Worm (Caenorhabditis elegans) whole organism, L3 larva: ENCODE results near the gene fbxb-40.

Source experiments
- R02D3.7 ChIP-seq: fragments of 150-350 bp; optimal IDR thresholded peaks from 2 replicates; lab custom pipeline; 2014; ENCODE audit warnings: missing biosample characterization, missing genetic modification characterization
- ZK546.5 ChIP-seq: sonication (generic microtip); optimal IDR thresholded peaks from 2 replicates; lab custom pipeline; 2017; ENCODE audit warnings: missing biosample characterization, missing genetic modification characterization
- aly-2 ChIP-seq: fragments of 150-350 bp; optimal IDR thresholded peaks from 2 replicates; lab custom pipeline; 2014; ENCODE audit warnings: missing biosample characterization, missing genetic modification characterization
- ama-1 ChIP-seq: fragments of 150-350 bp; optimal IDR thresholded peaks from 2 replicates; lab custom pipeline; 2018
- ceh-28 ChIP-seq: fragments of 150-350 bp; optimal IDR thresholded peaks from 2 replicates; lab custom pipeline; 2014; ENCODE audit warnings: missing biosample characterization, missing genetic modification reagents, missing genetic modification characterization
- ceh-82 ChIP-seq: fragments of 150-350 bp; optimal IDR thresholded peaks from 2 replicates; lab custom pipeline; 2014; ENCODE audit warnings: missing biosample characterization, missing genetic modification characterization
- ceh-9 ChIP-seq: sonication (generic microtip); optimal IDR thresholded peaks from 2 replicates; lab custom pipeline; 2018; ENCODE audit warnings: missing biosample characterization, missing genetic modification characterization
- daf-12 ChIP-seq: fragments of 150-350 bp; optimal IDR thresholded peaks from 2 replicates; lab custom pipeline; 2014; ENCODE audit warnings: missing biosample characterization, missing genetic modification reagents, missing genetic modification characterization
- elt-1 ChIP-seq: fragments of 150-350 bp; optimal IDR thresholded peaks from 2 replicates; lab custom pipeline; 2014; ENCODE audit warnings: missing biosample characterization, missing genetic modification characterization
- elt-2 ChIP-seq: sonication (generic microtip); optimal IDR thresholded peaks from 2 replicates; lab custom pipeline; 2016; ENCODE audit warnings: missing genetic modification reagents, mild to moderate bottlenecking, missing genetic modification characterization, missing compliant biosample characterization
- elt-3 ChIP-seq, 3 experiments: fragments of 150-350 bp in 1 of 3; sonication (generic microtip) in 2 of 3; optimal IDR thresholded peaks; 2 replicates in 2 of 3; 4 replicates in 1 of 3; lab custom pipeline; 2014 to 2017; ENCODE audit warnings: missing biosample characterization in 3 of 3, missing genetic modification characterization in 3 of 3
- eor-1 ChIP-seq, 2 experiments: fragments of 150-350 bp; optimal IDR thresholded peaks; 2 replicates each; lab custom pipeline; 2014 to 2018; ENCODE audit warnings: missing biosample characterization in 2 of 2, missing genetic modification characterization in 2 of 2
- fkh-10 ChIP-seq: sonication (generic microtip); optimal IDR thresholded peaks from 2 replicates; lab custom pipeline; 2017; ENCODE audit warnings: missing biosample characterization, missing genetic modification reagents, missing genetic modification characterization
- fkh-2 ChIP-seq: fragments of 150-350 bp; optimal IDR thresholded peaks from 2 replicates; lab custom pipeline; 2014; ENCODE audit warnings: missing biosample characterization, missing genetic modification reagents, missing genetic modification characterization
- fos-1 ChIP-seq: fragments of 150-350 bp; optimal IDR thresholded peaks from 2 replicates; lab custom pipeline; 2014; ENCODE audit warnings: missing biosample characterization, missing genetic modification characterization
- lin-15B ChIP-seq: fragments of 150-350 bp; optimal IDR thresholded peaks from 2 replicates; lab custom pipeline; 2014; ENCODE audit warnings: missing biosample characterization, missing genetic modification characterization
- lin-39 ChIP-seq: fragments of 150-350 bp; optimal IDR thresholded peaks from 2 replicates; lab custom pipeline; 2018; ENCODE audit warnings: missing biosample characterization, missing genetic modification reagents, missing genetic modification characterization
- mdl-1 ChIP-seq: fragments of 150-350 bp; optimal IDR thresholded peaks from 2 replicates; lab custom pipeline; 2014; ENCODE audit warnings: missing biosample characterization, missing genetic modification characterization
- mml-1 ChIP-seq: fragments of 150-350 bp; sonication (generic microtip); optimal IDR thresholded peaks from 3 replicates; lab custom pipeline; 2014; ENCODE audit warnings: missing biosample characterization, missing genetic modification characterization
- nhr-11 ChIP-seq: fragments of 150-350 bp; optimal IDR thresholded peaks from 2 replicates; lab custom pipeline; 2014; ENCODE audit warnings: missing biosample characterization, missing genetic modification characterization
- nhr-12 ChIP-seq: fragments of 150-350 bp; optimal IDR thresholded peaks from 2 replicates; lab custom pipeline; 2014; ENCODE audit warnings: missing biosample characterization, missing genetic modification characterization
- nhr-23 ChIP-seq: fragments of 150-350 bp; optimal IDR thresholded peaks from 2 replicates; lab custom pipeline; 2014; ENCODE audit warnings: missing biosample characterization, missing genetic modification reagents, missing genetic modification characterization
- nhr-237 ChIP-seq: fragments of 150-350 bp; optimal IDR thresholded peaks from 2 replicates; lab custom pipeline; 2014; ENCODE audit warnings: missing biosample characterization, missing genetic modification characterization
- nhr-25 ChIP-seq: sonication (generic microtip); optimal IDR thresholded peaks from 2 replicates; lab custom pipeline; 2017; ENCODE audit warnings: missing biosample characterization, missing genetic modification characterization
- nhr-28 ChIP-seq: fragments of 150-350 bp; optimal IDR thresholded peaks from 2 replicates; lab custom pipeline; 2014; ENCODE audit warnings: missing biosample characterization, missing genetic modification characterization
- nhr-43 ChIP-seq: sonication (generic microtip); optimal IDR thresholded peaks from 2 replicates; lab custom pipeline; 2016; ENCODE audit warnings: mild to moderate bottlenecking, missing genetic modification characterization, missing compliant biosample characterization; ENCODE audit not compliant: poor library complexity, severe bottlenecking
- nhr-67 ChIP-seq: fragments of 150-350 bp; optimal IDR thresholded peaks from 2 replicates; lab custom pipeline; 2014; ENCODE audit warnings: missing biosample characterization, missing genetic modification characterization
- nhr-76 ChIP-seq: fragments of 150-350 bp; sonication (generic microtip); optimal IDR thresholded peaks from 5 replicates; lab custom pipeline; 2014; ENCODE audit warnings: missing biosample characterization, missing genetic modification characterization
- nhr-77 ChIP-seq: fragments of 150-350 bp; optimal IDR thresholded peaks from 2 replicates; lab custom pipeline; 2014; ENCODE audit warnings: missing biosample characterization, missing genetic modification characterization
- pqm-1 ChIP-seq: fragments of 150-350 bp; optimal IDR thresholded peaks from 2 replicates; lab custom pipeline; 2017; ENCODE audit warnings: missing biosample characterization, missing genetic modification characterization, inconsistent platforms
- skn-1 ChIP-seq: fragments of 150-350 bp; optimal IDR thresholded peaks from 2 replicates; lab custom pipeline; 2014; ENCODE audit warnings: missing biosample characterization, missing genetic modification characterization
- snpc-4 ChIP-seq: fragments of 150-350 bp; optimal IDR thresholded peaks from 2 replicates; lab custom pipeline; 2014; ENCODE audit warnings: missing biosample characterization, missing genetic modification characterization
- tbx-2 ChIP-seq: sonication (generic microtip); optimal IDR thresholded peaks from 2 replicates; lab custom pipeline; 2016; ENCODE audit warnings: mild to moderate bottlenecking, missing genetic modification characterization, missing compliant biosample characterization
- unc-39 ChIP-seq: sonication (generic microtip); optimal IDR thresholded peaks from 4 replicates; lab custom pipeline; 2017; ENCODE audit warnings: missing biosample characterization, missing genetic modification characterization
- unc-62 ChIP-seq: fragments of 150-350 bp; sonication (generic microtip); optimal IDR thresholded peaks from 4 replicates; lab custom pipeline; 2014; ENCODE audit warnings: missing biosample characterization, missing genetic modification reagents, missing genetic modification characterization
- ztf-11 ChIP-seq: fragments of 150-350 bp; optimal IDR thresholded peaks from 2 replicates; lab custom pipeline; 2014; ENCODE audit warnings: missing biosample characterization, missing genetic modification characterization
- ztf-4 ChIP-seq: fragments of 150-350 bp; optimal IDR thresholded peaks from 2 replicates; lab custom pipeline; 2014; ENCODE audit warnings: missing biosample characterization, missing genetic modification characterization

fbxb-40 gene

ce11 chrII:1072106-1072505 is 22.4 kb upstream of the fbxb-40 start, which contains the start of gene K02E7.4:
K02E7.4 (plus strand) TSS chrII:1072406.
- TF ChIP-seq nhr-23 (tag; lab: Kevin White, UChicago) (no peak), fos-1 (tag; lab: Kevin White, UChicago) (no peak), tbx-2 (tag; lab: Kevin White, UChicago) (no peak), ceh-28 (tag; lab: Kevin White, UChicago) (no peak), daf-12 (tag; lab: Kevin White, UChicago) (no peak), snpc-4 (no peak), elt-1 (tag; lab: Kevin White, UChicago) (no peak), mml-1 (tag; lab: Kevin White, UChicago) (no peak), unc-39 (no peak)
- TF ChIP-seq, all 47 proteins: peak for 0

ce11 chrII:1071432-1071831 is 21.7 kb upstream of the fbxb-40 start:
- TF ChIP-seq nhr-237 (tag; lab: Kevin White, UChicago) (no peak), fkh-10 (GFP tag; lab: Kevin White, UChicago) (no peak), mml-1 (tag; lab: Kevin White, UChicago) (no peak), fkh-2 (tag; lab: Kevin White, UChicago) (no peak), snpc-4 (no peak), aly-2 (tag; lab: Kevin White, UChicago) (no peak), ZK546.5 (no peak), nhr-25 (tag; lab: Kevin White, UChicago) (no peak), elt-3 (tag; optimal IDR thresholded peaks at IDR 0.05; lab: Kevin White, UChicago) (no peak), lin-39 (tag; lab: Kevin White, UChicago) (no peak)

ce11 chrII:1070875-1071274 is 21.1 kb upstream of the fbxb-40 start, which contains the start of gene K02E7.12:
K02E7.12 (plus strand) TSS chrII:1071175.
- TF ChIP-seq nhr-77 (tag; lab: Kevin White, UChicago) (no peak), ama-1 (lab: Kevin White, UChicago) (no peak), mdl-1 (tag; lab: Kevin White, UChicago) (no peak), lin-15B (tag; lab: Kevin White, UChicago) (no peak), fkh-10 (GFP tag; lab: Kevin White, UChicago) (no peak), skn-1 (tag; lab: Kevin White, UChicago) (no peak), nhr-237 (tag; lab: Kevin White, UChicago) (no peak), lin-39 (tag; lab: Kevin White, UChicago) (no peak), ztf-11 (tag; lab: Kevin White, UChicago) (no peak), ceh-82 (tag; lab: Kevin White, UChicago) (no peak), R02D3.7 (no peak), nhr-12 (tag; lab: Kevin White, UChicago) (no peak), eor-1 (tag; optimal IDR thresholded peaks at IDR 0.05; lab: Kevin White, UChicago) (no peak), nhr-23 (tag; lab: Kevin White, UChicago) (no peak), fos-1 (tag; lab: Kevin White, UChicago) (no peak)

- TF ChIP-seq tbx-2 (tag; lab: Kevin White, UChicago) (no peak), ztf-11 (tag; lab: Kevin White, UChicago) (no peak), daf-12 (tag; lab: Kevin White, UChicago) (no peak), ztf-4 (no peak), lin-39 (tag; lab: Kevin White, UChicago) (no peak), unc-62 (no peak), ZK546.5 (no peak), skn-1 (tag; lab: Kevin White, UChicago) (no peak), pqm-1 (no peak), nhr-28 (tag; lab: Kevin White, UChicago) (no peak), elt-1 (tag; lab: Kevin White, UChicago) (no peak), fkh-10 (GFP tag; lab: Kevin White, UChicago) (no peak), nhr-11 (no peak), nhr-43 (tag; lab: Kevin White, UChicago) (no peak), nhr-67 (no peak), ceh-9 (tag; lab: Kevin White, UChicago) (no peak), ceh-82 (tag; lab: Kevin White, UChicago) (no peak), aly-2 (tag; lab: Kevin White, UChicago) (no peak)
Measured at ce11 chrII:1066907-1067306, 17.2 kb upstream of the fbxb-40 start, which contains the start of gene K02E7.10. K02E7.10 (minus strand) TSS chrII:1067007.

ce11 chrII:1063926-1064325 is 14.2 kb upstream of the fbxb-40 start:
- TF ChIP-seq nhr-237 (tag; lab: Kevin White, UChicago) (no peak), elt-2 (tag; lab: Kevin White, UChicago) (peak; percentile 52), nhr-76 (no peak)
